Worm (Caenorhabditis elegans): Measurements from ENCODE around the gene nurf-1.

The nurf-1 gene

ce11 chrII:14365182-14365751 lies 25.2 kb upstream of the nurf-1 start, which contains the start of gene imb-2 (continued):
- no peak for TF ChIP-seq snpc-1.2 (GFP tag; IDR thresholded peaks at IDR 0.05)
- TF ChIP-seq lsy-2 (tag; optimal IDR thresholded peaks at IDR 0.05), result peak in 1 of 2 experiments; percentile 91
- peak; percentile 38; the same call in 1 of the 2 replicates for TF ChIP-seq vab-7 (GFP tag; IDR thresholded peaks at IDR 0.05)
- TF ChIP-seq pha-4 (GFP tag; IDR thresholded peaks at IDR 0.05), result no peak
- no peak for TF ChIP-seq pha-4 (tag; optimal IDR thresholded peaks at IDR 0.05)
- peak; percentile 57 for TF ChIP-seq rbr-2 (tag; optimal IDR thresholded peaks at IDR 0.05)
- no peak for TF ChIP-seq daf-16 (GFP tag; optimal IDR thresholded peaks at IDR 0.05)
- TF ChIP-seq daf-16 (tag; optimal IDR thresholded peaks at IDR 0.05), result peak; percentile 48
- TF ChIP-seq T20F7.1 (GFP tag; optimal IDR thresholded peaks at IDR 0.05), result no peak
- TF ChIP-seq mes-2 (tag; optimal IDR thresholded peaks at IDR 0.05; ENCODE audit: poor library complexity, severe bottlenecking), result peak; percentile 70
- TF ChIP-seq D1046.2 (GFP tag; IDR thresholded peaks at IDR 0.05), result no peak
- no peak for TF ChIP-seq ZK546.5 (tag; optimal IDR thresholded peaks at IDR 0.05)
- TF ChIP-seq zip-2 (tag; optimal IDR thresholded peaks at IDR 0.05), result no peak
- no peak for TF ChIP-seq Y105C5A.15 (GFP tag; IDR thresholded peaks at IDR 0.05)
- TF ChIP-seq madf-5 (GFP tag; IDR thresholded peaks at IDR 0.05), result no peak
- TF ChIP-seq gei-8 (GFP tag; optimal IDR thresholded peaks at IDR 0.05), result no peak
- TF ChIP-seq F44E2.7 (GFP tag; IDR thresholded peaks at IDR 0.05), result no peak
- TF ChIP-seq lin-39 (tag; optimal IDR thresholded peaks at IDR 0.05), result no peak
- no peak for TF ChIP-seq set-16 (GFP tag; IDR thresholded peaks at IDR 0.05)
- TF ChIP-seq nhr-48 (tag; optimal IDR thresholded peaks at IDR 0.05), result no peak
- TF ChIP-seq hlh-30 (tag; optimal IDR thresholded peaks at IDR 0.05; ENCODE audit: insufficient read depth), result peak; percentile 66
- TF ChIP-seq ztf-7 (tag; optimal IDR thresholded peaks at IDR 0.05), result no peak
- no peak for TF ChIP-seq zip-11 (GFP tag; IDR thresholded peaks at IDR 0.05)
- TF ChIP-seq unc-130 (GFP tag; optimal IDR thresholded peaks at IDR 0.05), result peak; percentile 2
- TF ChIP-seq dve-1 (tag; optimal IDR thresholded peaks at IDR 0.05; ENCODE audit: insufficient read depth), result peak; percentile 45
- no peak for TF ChIP-seq nhr-111 (GFP tag; optimal IDR thresholded peaks at IDR 0.05)
- TF ChIP-seq snpc-4 (tag; optimal IDR thresholded peaks at IDR 0.05), result no peak
- TF ChIP-seq lir-3 (tag; optimal IDR thresholded peaks at IDR 0.05), result no peak
- TF ChIP-seq F10B5.3 (tag; optimal IDR thresholded peaks at IDR 0.05), result no peak
- no peak for TF ChIP-seq ceh-62 (tag; optimal IDR thresholded peaks at IDR 0.05)
- TF ChIP-seq F26F4.8 (GFP tag; conservative IDR thresholded peaks at IDR 0.05), result no peak
- peak in 1 of 2 experiments; percentile 84 for TF ChIP-seq unc-62 (GFP tag; optimal IDR thresholded peaks at IDR 0.05 in 1 of 2)
- no peak for TF ChIP-seq unc-62 (tag; optimal IDR thresholded peaks at IDR 0.05)
- TF ChIP-seq fkh-10 (GFP tag; optimal IDR thresholded peaks at IDR 0.05), result peak; percentile 67
- TF ChIP-seq tra-1 (GFP tag; IDR thresholded peaks at IDR 0.05), result no peak
- TF ChIP-seq zag-1 (tag; optimal IDR thresholded peaks at IDR 0.05), result no peak
- TF ChIP-seq dmd-6 (GFP tag; IDR thresholded peaks at IDR 0.05), result 0 out of 2 replicates have a peak, but pooled peaks have one; percentile 16
- peak; percentile 85 for TF ChIP-seq nhr-77 (tag; optimal IDR thresholded peaks at IDR 0.05)
- no peak for TF ChIP-seq nhr-25 (tag; optimal IDR thresholded peaks at IDR 0.05; ENCODE audit: borderline replicate concordance, insufficient read depth)
- TF ChIP-seq nhr-11 (tag; optimal IDR thresholded peaks at IDR 0.05), result peak; percentile 12
- TF ChIP-seq nhr-42 (GFP tag; IDR thresholded peaks at IDR 0.05), result peak; percentile 20; the same call in 1 of the 2 replicates
- 0 out of 2 replicates have a peak, but pooled peaks have one; percentile 43 for TF ChIP-seq hmg-1.1 (GFP tag; IDR thresholded peaks at IDR 0.05)
- TF ChIP-seq ceh-82 (tag; optimal IDR thresholded peaks at IDR 0.05), result no peak
- TF ChIP-seq Y48G9A.11 (GFP tag; IDR thresholded peaks at IDR 0.05), result no peak
- no peak for TF ChIP-seq dmd-8 (GFP tag; IDR thresholded peaks at IDR 0.05)
- TF ChIP-seq F49E8.2 (tag; optimal IDR thresholded peaks at IDR 0.05; ENCODE audit: borderline replicate concordance), result peak; percentile 28
- peak in 1 of 2 experiments; percentile 16 for TF ChIP-seq mdl-1 (tag; optimal IDR thresholded peaks at IDR 0.05)
- no peak for TF ChIP-seq Y75B8A.6 (GFP tag; IDR thresholded peaks at IDR 0.05)
- TF ChIP-seq lin-13 (GFP tag; optimal IDR thresholded peaks at IDR 0.05), result no peak
- no peak for TF ChIP-seq php-3 (GFP tag; IDR thresholded peaks at IDR 0.05)
- TF ChIP-seq zfp-3 (GFP tag; conservative IDR thresholded peaks at IDR 0.05), result no peak
